Worm (Caenorhabditis elegans) whole organism, late embryonic: ENCODE measurements around the gene F52G3.1.

Experiments
- C08G9.2 ChIP-seq: sonication (generic microtip); optimal IDR thresholded peaks from 2 replicates; lab custom pipeline; 2016; ENCODE audit warnings: mild to moderate bottlenecking, missing genetic modification characterization, moderate library complexity, missing compliant biosample characterization
- F13H6.1 ChIP-seq: sonication (generic microtip); optimal IDR thresholded peaks from 2 replicates; lab custom pipeline; 2016; ENCODE audit warnings: missing genetic modification characterization, missing compliant biosample characterization
- ama-1 ChIP-seq: fragments of 150-350 bp; optimal IDR thresholded peaks from 2 replicates; lab custom pipeline; 2014
- ceh-24 ChIP-seq: sonication (generic microtip); optimal IDR thresholded peaks from 2 replicates; lab custom pipeline; 2016; ENCODE audit warnings: mild to moderate bottlenecking, missing genetic modification characterization, missing compliant biosample characterization
- dve-1 ChIP-seq: sonication (generic microtip); optimal IDR thresholded peaks from 2 replicates; lab custom pipeline; 2017; ENCODE audit warnings: antibody characterized with exemption, mild to moderate bottlenecking, missing genetic modification characterization, missing compliant biosample characterization
- fkh-10 ChIP-seq: fragments of 150-350 bp; optimal IDR thresholded peaks from 2 replicates; lab custom pipeline; 2014; ENCODE audit warnings: missing biosample characterization, missing genetic modification reagents, missing genetic modification characterization
- hlh-30 ChIP-seq: sonication (generic microtip); optimal IDR thresholded peaks from 2 replicates; lab custom pipeline; 2017; ENCODE audit warnings: antibody characterized with exemption, missing genetic modification characterization, missing compliant biosample characterization; ENCODE audit not compliant: insufficient read depth
- madf-2 ChIP-seq: sonication (generic microtip); optimal IDR thresholded peaks from 2 replicates; lab custom pipeline; 2017; ENCODE audit warnings: missing genetic modification characterization, missing compliant biosample characterization
- nhr-11 ChIP-seq: fragments of 150-350 bp; optimal IDR thresholded peaks from 2 replicates; lab custom pipeline; 2014; ENCODE audit warnings: missing biosample characterization, missing genetic modification characterization
- pag-3 ChIP-seq: sonication (generic microtip); optimal IDR thresholded peaks from 2 replicates; lab custom pipeline; 2016; ENCODE audit warnings: missing compliant biosample characterization, missing genetic modification characterization, borderline replicate concordance
- pha-4 ChIP-seq: fragments of 150-350 bp; optimal IDR thresholded peaks from 2 replicates; lab custom pipeline; 2018; ENCODE audit warnings: missing biosample characterization, missing genetic modification reagents, missing genetic modification characterization
- syd-9 ChIP-seq: sonication (generic microtip); optimal IDR thresholded peaks from 2 replicates; lab custom pipeline; 2016; ENCODE audit warnings: mild to moderate bottlenecking, missing genetic modification characterization, moderate library complexity, missing compliant biosample characterization
- tbx-7 ChIP-seq: sonication (generic microtip); optimal IDR thresholded peaks from 2 replicates; lab custom pipeline; 2016; ENCODE audit warnings: missing genotype, missing genetic modification characterization, missing compliant biosample characterization

DNA sequence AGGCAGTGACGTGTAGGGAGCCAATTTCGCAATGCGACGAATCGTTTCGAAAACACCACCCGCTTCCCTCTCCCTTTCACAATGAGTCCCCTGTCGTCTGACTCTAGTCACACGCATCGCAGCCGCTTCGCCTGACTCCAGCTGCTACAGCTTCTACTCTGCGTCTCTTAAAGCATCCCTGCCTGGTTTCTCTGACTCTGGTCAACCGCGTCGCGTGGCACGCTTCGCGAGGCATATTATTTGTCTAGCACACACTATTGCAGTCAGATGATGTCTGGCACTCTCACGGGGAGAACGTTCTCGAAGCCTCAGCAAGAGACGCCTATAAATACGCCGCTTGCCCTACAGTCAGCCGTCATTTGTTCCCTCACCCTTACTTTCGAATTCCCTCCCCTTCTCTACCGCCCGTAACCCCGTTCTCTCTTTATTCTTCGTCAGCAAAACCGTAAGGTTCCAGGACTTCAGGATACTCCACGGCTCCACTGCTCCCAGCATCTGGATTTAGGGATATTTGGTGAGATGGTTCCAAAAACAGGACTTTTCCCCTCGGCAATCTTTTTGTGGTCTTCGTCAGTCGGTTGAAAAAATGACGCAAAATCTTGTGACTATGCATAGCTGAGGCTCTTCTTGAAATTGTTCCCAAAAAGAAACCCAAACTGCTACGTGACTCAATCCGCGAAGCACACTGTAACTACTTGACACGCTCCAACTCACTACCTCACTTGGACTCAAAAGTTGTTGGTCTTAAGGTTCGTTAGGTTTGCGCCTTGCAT is 33.9 kb upstream of the F52G3.1 start:
- TF ChIP-seq pag-3 (tag; lab: Kevin White, UChicago) (peak; percentile 7), pha-4 (tag; lab: Kevin White, UChicago) (no peak), hlh-30 (tag; lab: Kevin White, UChicago) (peak; percentile 99), nhr-11 (tag; lab: Kevin White, UChicago) (peak; percentile 84), C08G9.2 (tag; lab: Kevin White, UChicago) (peak; percentile 74), F13H6.1 (tag; lab: Kevin White, UChicago) (peak; percentile 93), dve-1 (peak; percentile 86), ama-1 (lab: Kevin White, UChicago) (peak; percentile 98), syd-9 (tag; lab: Kevin White, UChicago) (peak; percentile 90), ceh-24 (tag; lab: Kevin White, UChicago) (peak; percentile 48), madf-2 (tag; lab: Kevin White, UChicago) (peak; percentile 33), tbx-7 (tag; lab: Kevin White, UChicago) (peak; percentile 34), fkh-10 (GFP tag; lab: Kevin White, UChicago) (no peak)
